Worm (Caenorhabditis elegans) whole organism, L1 larva: ENCODE data around the gene F11D11.6.
"Not testable (repeated sequence)": the region's sequence is repeated elsewhere in the genome, so short reads cannot be mapped to it uniquely, and the experiment has no call there.

ENCODE experiments used
- C34B4.2 ChIP-seq: sonication (generic microtip); optimal IDR thresholded peaks from 2 replicates; lab custom pipeline; 2017; ENCODE audit warnings: mild to moderate bottlenecking, missing genetic modification characterization, missing compliant biosample characterization
- aha-1 ChIP-seq: fragments of 150-350 bp; optimal IDR thresholded peaks from 2 replicates; lab custom pipeline; 2014; ENCODE audit warnings: missing biosample characterization, missing genetic modification characterization
- alr-1 ChIP-seq: fragments of 200-800 bp; sonication (Bioruptor generic); optimal IDR thresholded peaks from 2 replicates; lab custom pipeline; 2018; ENCODE audit warnings: borderline replicate concordance, mild to moderate bottlenecking, missing genetic modification characterization, missing compliant biosample characterization
- ama-1 ChIP-seq: fragments of 150-350 bp; optimal IDR thresholded peaks from 2 replicates; lab custom pipeline; 2014
- blmp-1 ChIP-seq: fragments of 150-350 bp; optimal IDR thresholded peaks from 2 replicates; lab custom pipeline; 2014; ENCODE audit warnings: missing biosample characterization, missing genetic modification characterization
- ceh-82 ChIP-seq, 3 experiments: fragments of 150-350 bp in 1 of 3; sonication (generic microtip) in 2 of 3; optimal IDR thresholded peaks; 2 replicates each; lab custom pipeline; 2014 to 2017; ENCODE audit warnings: missing biosample characterization in 3 of 3, missing genetic modification characterization in 3 of 3
- ceh-88 ChIP-seq: fragments of 200-800 bp; sonication (Bioruptor generic); IDR thresholded peaks from 2 replicates; pipeline ENCODE4 v1.3.6; 2022; ENCODE audit warnings: missing genetic modification characterization, missing compliant biosample characterization
- ceh-90 ChIP-seq: sonication (generic microtip); optimal IDR thresholded peaks from 2 replicates; lab custom pipeline; 2016; ENCODE audit warnings: missing genetic modification characterization, missing compliant biosample characterization
- efl-1 ChIP-seq, 4 experiments: fragments of 150-350 bp; optimal IDR thresholded peaks in 3 of 4; peaks in 1 of 4; 1 replicate in 1 of 4; 2 replicates in 3 of 4; lab custom pipeline; 2014; ENCODE audit warnings: missing biosample characterization in 2 of 4, missing genetic modification characterization in 2 of 4, missing genetic modification reagents in 2 of 4
- efl-3 ChIP-seq: fragments of 200-800 bp; sonication (Bioruptor generic); optimal IDR thresholded peaks from 2 replicates; lab custom pipeline; 2018; ENCODE audit warnings: mild to moderate bottlenecking, missing genetic modification characterization, missing compliant biosample characterization
- egl-13 ChIP-seq: sonication (generic microtip); optimal IDR thresholded peaks from 2 replicates; lab custom pipeline; 2016; ENCODE audit warnings: missing genotype, missing genetic modification reagents, missing genetic modification characterization, missing compliant biosample characterization
- elt-2 ChIP-seq: sonication (generic microtip); optimal IDR thresholded peaks from 2 replicates; lab custom pipeline; 2016; ENCODE audit warnings: missing genetic modification characterization, mild to moderate bottlenecking, inconsistent platforms, missing compliant biosample characterization, missing genetic modification reagents
- fkh-8 ChIP-seq: sonication (generic microtip); optimal IDR thresholded peaks from 2 replicates; lab custom pipeline; 2016; ENCODE audit warnings: mild to moderate bottlenecking, missing genetic modification characterization, missing compliant biosample characterization
- fos-1 ChIP-seq: fragments of 150-350 bp; optimal IDR thresholded peaks from 2 replicates; lab custom pipeline; 2014; ENCODE audit warnings: missing biosample characterization, missing genetic modification characterization
- grh-1 ChIP-seq: fragments of 200-800 bp; sonication (Bioruptor generic); IDR thresholded peaks from 2 replicates; pipeline ENCODE4 v1.3.6; 2022; ENCODE audit warnings: missing genetic modification reagents, missing genetic modification characterization, missing compliant biosample characterization
- hpl-2 ChIP-seq: fragments of 150-350 bp; optimal IDR thresholded peaks from 2 replicates; lab custom pipeline; 2014; ENCODE audit warnings: missing biosample characterization, missing genetic modification reagents, missing genetic modification characterization
- jun-1 ChIP-seq: fragments of 150-350 bp; optimal IDR thresholded peaks from 2 replicates; lab custom pipeline; 2014; ENCODE audit warnings: missing biosample characterization, missing genetic modification reagents, missing genetic modification characterization
- lin-14 ChIP-seq: fragments of 200-800 bp; sonication (Bioruptor generic); optimal IDR thresholded peaks from 2 replicates; lab custom pipeline; 2018; ENCODE audit warnings: mild to moderate bottlenecking, missing genetic modification characterization, moderate library complexity, missing compliant biosample characterization
- lin-15B ChIP-seq: fragments of 150-350 bp; sonication (generic microtip); optimal IDR thresholded peaks from 3 replicates; lab custom pipeline; 2014; ENCODE audit warnings: missing biosample characterization, missing genetic modification characterization
- lin-35 ChIP-seq, 2 experiments: fragments of 150-350 bp; optimal IDR thresholded peaks; 2 replicates each; lab custom pipeline; 2014; ENCODE audit warnings: missing biosample characterization in 2 of 2, missing genetic modification characterization in 2 of 2, missing genetic modification reagents in 2 of 2
- mab-9 ChIP-seq: fragments of 200-800 bp; sonication (Bioruptor generic); IDR thresholded peaks from 2 replicates; pipeline ENCODE4 v1.3.6; 2022; ENCODE audit warnings: missing genetic modification reagents, missing genetic modification characterization, missing compliant biosample characterization
- nhr-11 ChIP-seq: fragments of 150-350 bp; optimal IDR thresholded peaks from 2 replicates; lab custom pipeline; 2014; ENCODE audit warnings: missing biosample characterization, missing genetic modification characterization
- nhr-12 ChIP-seq: sonication (generic microtip); optimal IDR thresholded peaks from 2 replicates; lab custom pipeline; 2017; ENCODE audit warnings: missing biosample characterization, missing genetic modification characterization
- nhr-19 ChIP-seq: fragments of 200-800 bp; sonication (Bioruptor generic); conservative IDR thresholded peaks from 2 replicates; pipeline ENCODE4 v1.3.6; 2022; ENCODE audit warnings: missing genetic modification characterization, missing compliant biosample characterization
- nhr-237 ChIP-seq: fragments of 150-350 bp; optimal IDR thresholded peaks from 2 replicates; lab custom pipeline; 2014; ENCODE audit warnings: missing biosample characterization, missing genetic modification characterization
- nhr-71 ChIP-seq: sonication (generic microtip); optimal IDR thresholded peaks from 2 replicates; lab custom pipeline; 2016; ENCODE audit warnings: mild to moderate bottlenecking, missing genetic modification characterization, moderate library complexity, missing compliant biosample characterization
- nhr-76 ChIP-seq: sonication (generic microtip); optimal IDR thresholded peaks from 2 replicates; lab custom pipeline; 2017; ENCODE audit warnings: missing biosample characterization, missing genetic modification characterization
- nhr-77 ChIP-seq: fragments of 150-350 bp; optimal IDR thresholded peaks from 2 replicates; lab custom pipeline; 2014; ENCODE audit warnings: missing biosample characterization, missing genetic modification characterization
- nhr-85 ChIP-seq: sonication (generic microtip); peaks from one replicate; lab custom pipeline; 2016; ENCODE audit warnings: missing genetic modification characterization, inconsistent platforms, missing compliant biosample characterization
- nhr-90 ChIP-seq: sonication (generic microtip); optimal IDR thresholded peaks from 2 replicates; lab custom pipeline; 2016; ENCODE audit warnings: mild to moderate bottlenecking, missing genetic modification characterization, missing compliant biosample characterization; ENCODE audit not compliant: poor library complexity
- rnt-1 ChIP-seq: sonication (generic microtip); optimal IDR thresholded peaks from 2 replicates; lab custom pipeline; 2016; ENCODE audit warnings: mild to moderate bottlenecking, missing genetic modification characterization, moderate library complexity, missing compliant biosample characterization
- snpc-4 ChIP-seq: fragments of 150-350 bp; optimal IDR thresholded peaks from 2 replicates; lab custom pipeline; 2014; ENCODE audit warnings: missing biosample characterization, missing genetic modification characterization
- snu-23 ChIP-seq: sonication (generic microtip); optimal IDR thresholded peaks from 2 replicates; lab custom pipeline; 2016; ENCODE audit warnings: missing genetic modification characterization, missing compliant biosample characterization
- sptf-1 ChIP-seq: fragments of 150-350 bp; optimal IDR thresholded peaks from 2 replicates; lab custom pipeline; 2014; ENCODE audit warnings: missing biosample characterization, missing genetic modification characterization
- sup-37 ChIP-seq: fragments of 200-800 bp; sonication (Bioruptor generic); optimal IDR thresholded peaks from 2 replicates; lab custom pipeline; 2018; ENCODE audit warnings: mild to moderate bottlenecking, missing genetic modification characterization, missing compliant biosample characterization
- tbx-2 ChIP-seq: sonication (generic microtip); optimal IDR thresholded peaks from 2 replicates; lab custom pipeline; 2016; ENCODE audit warnings: missing genetic modification characterization, missing compliant biosample characterization
- vab-15 ChIP-seq: sonication (generic microtip); optimal IDR thresholded peaks from 2 replicates; lab custom pipeline; 2017; ENCODE audit warnings: missing genotype, mild to moderate bottlenecking, missing genetic modification characterization, missing compliant biosample characterization
- xbp-1 ChIP-seq: sonication (generic microtip); optimal IDR thresholded peaks from 2 replicates; lab custom pipeline; 2016; ENCODE audit warnings: missing genetic modification characterization, missing compliant biosample characterization
- ztf-11 ChIP-seq, 2 experiments: sonication (generic microtip); optimal IDR thresholded peaks; 2 replicates each; lab custom pipeline; 2016 to 2017; ENCODE audit warnings: missing genetic modification characterization in 2 of 2, missing biosample characterization in 1 of 2, missing compliant biosample characterization in 1 of 2

Gene F11D11.6

ce11 chrV:18762044-18762443 lies 9.1 kb upstream of the F11D11.6 start, which contains the start of gene F11D11.22:
F11D11.22 (plus strand) TSS chrV:18762344.
- TF ChIP-seq C34B4.2 (tag; lab: Kevin White, UChicago); ama-1; lin-35 (GFP tag; optimal IDR thresholded peaks at IDR 0.05; lab: Kevin White, UChicago): not testable (repeated sequence)

ce11 chrV:18761078-18761477 lies 8.1 kb upstream of the F11D11.6 start, which contains the start of gene F11D11.4:
F11D11.4 (plus strand) TSS chrV:18761378.
- no peak for TF ChIP-seq grh-1
- no peak for TF ChIP-seq ceh-88 (GFP tag; lab: Robert Waterston, UW)
- TF ChIP-seq nhr-71: no peak
- no peak for TF ChIP-seq lin-15B (tag; lab: Kevin White, UChicago)
- no peak for TF ChIP-seq nhr-90 (tag; lab: Kevin White, UChicago)
- no peak for TF ChIP-seq ceh-82 (tag; optimal IDR thresholded peaks at IDR 0.05; lab: Kevin White, UChicago)
- no peak for TF ChIP-seq hpl-2 (GFP tag; lab: Kevin White, UChicago)
- no peak for TF ChIP-seq sptf-1 (tag; lab: Kevin White, UChicago)
- TF ChIP-seq fkh-8 (tag; lab: Kevin White, UChicago): no peak
- no peak for TF ChIP-seq nhr-237
- TF ChIP-seq lin-14 (GFP tag; lab: Kevin White, UChicago): no peak
- no peak for TF ChIP-seq ceh-90 (tag; lab: Kevin White, UChicago)
- no peak for TF ChIP-seq nhr-77 (tag; lab: Kevin White, UChicago)
- no peak for TF ChIP-seq aha-1 (tag; lab: Kevin White, UChicago)
- no peak for TF ChIP-seq efl-1 (optimal IDR thresholded peaks at IDR 0.05; lab: Kevin White, UChicago)
- TF ChIP-seq efl-1 (GFP tag; optimal IDR thresholded peaks at IDR 0.05 in 1 of 2; lab: Kevin White, UChicago): no peak
- TF ChIP-seq egl-13: no peak
- no peak for TF ChIP-seq mab-9 (GFP tag; lab: Robert Waterston, UW)
- no peak for TF ChIP-seq fos-1 (tag; lab: Kevin White, UChicago)
- TF ChIP-seq nhr-12: no peak
- no peak for TF ChIP-seq tbx-2 (tag; lab: Kevin White, UChicago)

DNA sequence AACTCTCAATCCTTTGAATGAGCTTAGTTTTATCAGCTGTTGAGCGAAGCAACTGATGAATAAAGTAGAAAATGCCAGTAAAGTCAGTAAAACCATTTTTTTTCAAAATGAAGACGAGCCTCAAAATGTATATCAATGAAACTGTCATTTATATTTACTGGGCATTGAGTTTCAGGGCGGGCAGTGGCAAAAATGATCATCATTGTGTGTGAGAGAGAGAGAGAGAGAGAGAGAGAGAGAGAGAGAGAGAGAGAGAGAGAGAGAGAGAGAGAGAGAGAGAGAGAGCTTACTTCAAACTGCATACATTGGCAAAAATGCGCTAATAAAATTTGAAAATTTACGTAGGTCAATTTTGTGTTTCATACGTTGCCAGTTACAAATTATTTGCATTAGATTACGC lies 7.2 kb upstream of the F11D11.6 start, which contains the start of gene F11D11.3:
TSS of gene F11D11.3 (minus strand) at position 101 of the 400 bp plus-strand sequence.
- no peak for TF ChIP-seq blmp-1
- no peak for TF ChIP-seq nhr-85
- TF ChIP-seq elt-2 (tag; lab: Kevin White, UChicago): no peak
- no peak for TF ChIP-seq efl-3 (GFP tag; lab: Kevin White, UChicago)
- TF ChIP-seq efl-1 (optimal IDR thresholded peaks at IDR 0.05; lab: Kevin White, UChicago): no peak
- TF ChIP-seq efl-1 (GFP tag; optimal IDR thresholded peaks at IDR 0.05 in 1 of 2; lab: Kevin White, UChicago): no peak
- TF ChIP-seq tbx-2 (tag; lab: Kevin White, UChicago): no peak
- TF ChIP-seq snu-23 (GFP tag; lab: Kevin White, UChicago): no peak
- TF ChIP-seq nhr-11 (tag; lab: Kevin White, UChicago): no peak
- TF ChIP-seq snpc-4 (tag; lab: Kevin White, UChicago): no peak
- TF ChIP-seq alr-1 (tag; lab: Kevin White, UChicago): no peak
- TF ChIP-seq nhr-19 (GFP tag; lab: Robert Waterston, UW): no peak
- no peak for TF ChIP-seq xbp-1
- TF ChIP-seq rnt-1 (tag; lab: Kevin White, UChicago): no peak
- TF ChIP-seq hpl-2 (GFP tag; lab: Kevin White, UChicago): no peak
- no peak for TF ChIP-seq jun-1 (tag; lab: Kevin White, UChicago)
- TF ChIP-seq sup-37 (GFP tag; lab: Kevin White, UChicago): no peak
- TF ChIP-seq vab-15 (tag; lab: Kevin White, UChicago): no peak
- TF ChIP-seq nhr-76 (tag; lab: Kevin White, UChicago): no peak
- no peak for TF ChIP-seq nhr-71
- TF ChIP-seq ztf-11 (tag; optimal IDR thresholded peaks at IDR 0.05; lab: Kevin White, UChicago): no peak
